Worm (Caenorhabditis elegans): ENCODE measurements around the gene Y105C5B.5.

Gene Y105C5B.5

ce11 chrIV:15852875-15853793 lies 47.9 kb downstream of the Y105C5B.5 start:
- TF ChIP-seq ham-2 (GFP tag; optimal IDR thresholded peaks at IDR 0.05): no peak
- no peak for TF ChIP-seq tbx-8 (GFP tag; optimal IDR thresholded peaks at IDR 0.05)
- TF ChIP-seq bed-3 (GFP tag; optimal IDR thresholded peaks at IDR 0.05): no peak
- no peak for TF ChIP-seq unc-120 (tag; optimal IDR thresholded peaks at IDR 0.05; ENCODE audit: poor library complexity, severe bottlenecking)
- TF ChIP-seq sem-2 (GFP tag; optimal IDR thresholded peaks at IDR 0.05): no peak
- no peak for TF ChIP-seq mab-5 (tag; optimal IDR thresholded peaks at IDR 0.05)
- no peak for TF ChIP-seq nhr-2 (tag; optimal IDR thresholded peaks at IDR 0.05)

- TF ChIP-seq bed-3 (GFP tag; optimal IDR thresholded peaks at IDR 0.05) (no peak), mls-2 (tag; optimal IDR thresholded peaks at IDR 0.05) (no peak), nhr-12 (tag; optimal IDR thresholded peaks at IDR 0.05) (no peak), mab-5 (tag; optimal IDR thresholded peaks at IDR 0.05) (no peak), hlh-1 (tag; optimal IDR thresholded peaks at IDR 0.05) (no peak), unc-62 (GFP tag; optimal IDR thresholded peaks at IDR 0.05) (no peak), mep-1 (tag; optimal IDR thresholded peaks at IDR 0.05) (no peak), sptf-1 (tag; optimal IDR thresholded peaks at IDR 0.05) (no peak), nhr-76 (tag; optimal IDR thresholded peaks at IDR 0.05) (no peak), unc-120 (tag; optimal IDR thresholded peaks at IDR 0.05; ENCODE audit: poor library complexity, severe bottlenecking) (no peak), blmp-1 (tag; optimal IDR thresholded peaks at IDR 0.05) (no peak), pha-4 (tag; optimal IDR thresholded peaks at IDR 0.05) (no peak), ceh-39 (tag; optimal IDR thresholded peaks at IDR 0.05) (no peak), lin-13 (tag; optimal IDR thresholded peaks at IDR 0.05) (no peak), nhr-2 (tag; optimal IDR thresholded peaks at IDR 0.05) (no peak), nhr-28 (tag; optimal IDR thresholded peaks at IDR 0.05) (no peak), snpc-4 (tag; optimal IDR thresholded peaks at IDR 0.05) (no peak), nhr-237 (tag; optimal IDR thresholded peaks at IDR 0.05) (no peak), lsy-2 (tag; optimal IDR thresholded peaks at IDR 0.05) (no peak)
Observed at ce11 chrIV:15850647-15851046, 50.4 kb downstream of the Y105C5B.5 start.

Data from whole organism, mixed stage, embryonic.